Worm (Caenorhabditis elegans): Measurements from ENCODE around the gene T28A11.22.

Gene T28A11.22

ce11 chrV:3276184-3276583 lies 18.8 kb downstream of the T28A11.22 start (continued):
- TF ChIP-seq lin-38 (GFP tag; IDR thresholded peaks at IDR 0.05) = no peak
- TF ChIP-seq madf-5 (GFP tag; IDR thresholded peaks at IDR 0.05) = no peak
- no peak for TF ChIP-seq hif-1 (tag; optimal IDR thresholded peaks at IDR 0.05)
- TF ChIP-seq ces-1 (GFP tag; optimal IDR thresholded peaks at IDR 0.05) = no peak
- no peak for TF ChIP-seq zfp-2 (tag; optimal IDR thresholded peaks at IDR 0.05)
- TF ChIP-seq ceh-20 (GFP tag; IDR thresholded peaks at IDR 0.05) = 0 out of 2 replicates have a peak, but pooled peaks have one; percentile 26
- no peak for TF ChIP-seq nhr-42 (GFP tag; IDR thresholded peaks at IDR 0.05)
- no peak for TF ChIP-seq Y105C5A.15 (GFP tag; IDR thresholded peaks at IDR 0.05)
- TF ChIP-seq snpc-4 (tag; optimal IDR thresholded peaks at IDR 0.05) = no peak
- TF ChIP-seq php-3 (GFP tag; IDR thresholded peaks at IDR 0.05) = no peak
- TF ChIP-seq nhr-76 (tag; optimal IDR thresholded peaks at IDR 0.05) = no peak
- TF ChIP-seq arid-1 (GFP tag; conservative IDR thresholded peaks at IDR 0.05) = no peak
- no peak for TF ChIP-seq F26F4.8 (GFP tag; conservative IDR thresholded peaks at IDR 0.05)
- no peak for TF ChIP-seq duxl-1 (tag; optimal IDR thresholded peaks at IDR 0.05; ENCODE audit: poor library complexity)
- no peak for TF ChIP-seq jun-1 (tag; optimal IDR thresholded peaks at IDR 0.05)
- no peak for TF ChIP-seq F10B5.3 (tag; optimal IDR thresholded peaks at IDR 0.05)
- no peak for TF ChIP-seq madf-9 (GFP tag; conservative IDR thresholded peaks at IDR 0.05)
- no peak for TF ChIP-seq unc-39 (tag; optimal IDR thresholded peaks at IDR 0.05)
- TF ChIP-seq zfp-3 (GFP tag; conservative IDR thresholded peaks at IDR 0.05) = no peak
- TF ChIP-seq dmd-9 (GFP tag; IDR thresholded peaks at IDR 0.05) = no peak
- peak in 1 of 2 experiments; percentile 90 for TF ChIP-seq daf-16 (GFP tag; optimal IDR thresholded peaks at IDR 0.05)
- TF ChIP-seq daf-16 (tag; optimal IDR thresholded peaks at IDR 0.05) = no peak
- peak in 1 of 2 experiments; percentile 80 for TF ChIP-seq unc-62 (GFP tag; optimal IDR thresholded peaks at IDR 0.05 in 1 of 2)
- TF ChIP-seq unc-62 (tag; optimal IDR thresholded peaks at IDR 0.05) = no peak
- no peak for TF ChIP-seq ceh-82 (tag; optimal IDR thresholded peaks at IDR 0.05)
- TF ChIP-seq nhr-77 (tag; optimal IDR thresholded peaks at IDR 0.05) = no peak
- TF ChIP-seq spr-1 (tag; optimal IDR thresholded peaks at IDR 0.05) = no peak
- no peak for TF ChIP-seq lsy-2 (tag; optimal IDR thresholded peaks at IDR 0.05)
- TF ChIP-seq zip-11 (GFP tag; IDR thresholded peaks at IDR 0.05) = no peak
- no peak for TF ChIP-seq nhr-41 (GFP tag; IDR thresholded peaks at IDR 0.05)
- no peak for TF ChIP-seq mxl-2 (GFP tag; conservative IDR thresholded peaks at IDR 0.05)
- TF ChIP-seq lim-7 (GFP tag; IDR thresholded peaks at IDR 0.05) = no peak
- peak; percentile 15 for TF ChIP-seq nhr-11 (tag; optimal IDR thresholded peaks at IDR 0.05)
- no peak for TF ChIP-seq R02D3.7 (tag; optimal IDR thresholded peaks at IDR 0.05)
- TF ChIP-seq mep-1 (tag; optimal IDR thresholded peaks at IDR 0.05) = no peak
- no peak for TF ChIP-seq cey-2 (tag; optimal IDR thresholded peaks at IDR 0.05; ENCODE audit: borderline replicate concordance, insufficient read depth)
- no peak for TF ChIP-seq skn-1 (tag; optimal IDR thresholded peaks at IDR 0.05)

ce11 chrV:3278101-3278639 lies 20.8 kb downstream of the T28A11.22 start, which contains the start of gene fbxa-64:
Gene fbxa-64, minus strand, starts transcription at chrV:3278151.
- TF ChIP-seq gei-8 (GFP tag; optimal IDR thresholded peaks at IDR 0.05) (no peak), php-3 (GFP tag; IDR thresholded peaks at IDR 0.05) (no peak), mes-2 (tag; optimal IDR thresholded peaks at IDR 0.05; ENCODE audit: poor library complexity, severe bottlenecking) (peak; percentile 50), tra-1 (GFP tag; IDR thresholded peaks at IDR 0.05) (no peak), unc-62 (GFP tag; optimal IDR thresholded peaks at IDR 0.05 in 1 of 2) (peak in 1 of 2 experiments; percentile 8), unc-62 (tag; optimal IDR thresholded peaks at IDR 0.05) (no peak), dpl-1 (GFP tag; optimal IDR thresholded peaks at IDR 0.05) (peak; percentile 7)
